Worm (Caenorhabditis elegans) whole organism, L4 larva: ENCODE measurements around the gene F15D4.5.
A peak's percentile ranks its signal among the peaks of the same experiment; 100 is the strongest.

ENCODE experiments used
- F10B5.3 ChIP-seq: sonication (generic microtip); optimal IDR thresholded peaks from 2 replicates; lab custom pipeline; 2016; ENCODE audit warnings: mild to moderate bottlenecking, missing genetic modification characterization, missing compliant biosample characterization
- F49E8.2 ChIP-seq: sonication (generic microtip); optimal IDR thresholded peaks from 2 replicates; lab custom pipeline; 2016; ENCODE audit warnings: missing compliant biosample characterization, mild to moderate bottlenecking, missing genetic modification characterization, borderline replicate concordance
- R02D3.7 ChIP-seq: fragments of 150-350 bp; sonication (generic microtip); optimal IDR thresholded peaks from 3 replicates; lab custom pipeline; 2014; ENCODE audit warnings: missing biosample characterization, missing genetic modification characterization
- T20F7.1 ChIP-seq: fragments of 200-800 bp; sonication (Bioruptor generic); optimal IDR thresholded peaks from 2 replicates; lab custom pipeline; 2018; ENCODE audit warnings: mild to moderate bottlenecking, missing genetic modification characterization, missing compliant biosample characterization
- Y105C5A.15 ChIP-seq: fragments of 200-800 bp; sonication (Bioruptor generic); IDR thresholded peaks from 2 replicates; pipeline ENCODE4 v1.3.6; 2022; ENCODE audit warnings: missing genetic modification characterization, missing compliant biosample characterization
- Y5F2A.4 ChIP-seq: fragments of 200-800 bp; sonication (Bioruptor generic); optimal IDR thresholded peaks from 2 replicates; lab custom pipeline; 2018; ENCODE audit warnings: mild to moderate bottlenecking, missing genetic modification characterization, missing compliant biosample characterization
- ZK337.2 ChIP-seq: fragments of 200-800 bp; sonication (Bioruptor generic); IDR thresholded peaks from 2 replicates; pipeline ENCODE4 v1.3.6; 2022; ENCODE audit warnings: missing genetic modification reagents, missing genetic modification characterization, missing compliant biosample characterization
- aha-1 ChIP-seq: fragments of 150-350 bp; peaks from one replicate; lab custom pipeline; 2014; ENCODE audit warnings: missing biosample characterization, missing genetic modification characterization
- arid-1 ChIP-seq: fragments of 200-800 bp; sonication (Bioruptor generic); conservative IDR thresholded peaks from 2 replicates; pipeline ENCODE4 v1.3.6; 2022; ENCODE audit warnings: missing genetic modification reagents, missing genetic modification characterization, missing compliant biosample characterization
- attf-4 ChIP-seq: sonication (generic microtip); optimal IDR thresholded peaks from 3 replicates; lab custom pipeline; 2017; ENCODE audit warnings: missing biosample characterization, missing genetic modification characterization
- ceh-20 ChIP-seq: fragments of 200-800 bp; sonication (Bioruptor generic); IDR thresholded peaks from 2 replicates; pipeline ENCODE4 v1.3.6; 2022; ENCODE audit warnings: missing genetic modification reagents, missing genetic modification characterization, missing compliant biosample characterization
- ceh-28 ChIP-seq: fragments of 150-350 bp; optimal IDR thresholded peaks from 2 replicates; lab custom pipeline; 2014; ENCODE audit warnings: missing biosample characterization, missing genetic modification reagents, missing genetic modification characterization
- ceh-62 ChIP-seq: sonication (generic microtip); optimal IDR thresholded peaks from 2 replicates; lab custom pipeline; 2017; ENCODE audit warnings: missing biosample characterization, missing genetic modification characterization
- cey-2 ChIP-seq: sonication (generic microtip); optimal IDR thresholded peaks from 3 replicates; lab custom pipeline; 2017; ENCODE audit warnings: missing genetic modification characterization, mild to moderate bottlenecking, missing compliant biosample characterization, antibody characterized with exemption, borderline replicate concordance; ENCODE audit not compliant: insufficient read depth
- daf-19 ChIP-seq: fragments of 200-800 bp; sonication (Bioruptor generic); conservative IDR thresholded peaks from 2 replicates; pipeline ENCODE4 v1.3.6; 2022; ENCODE audit warnings: missing genetic modification characterization, missing compliant biosample characterization
- daf-8 ChIP-seq: fragments of 200-800 bp; sonication (Bioruptor generic); IDR thresholded peaks from 2 replicates; pipeline ENCODE4 v1.3.6; 2022; ENCODE audit warnings: missing genetic modification characterization, missing compliant biosample characterization
- dmd-9 ChIP-seq: fragments of 200-800 bp; sonication (Bioruptor generic); IDR thresholded peaks from 2 replicates; pipeline ENCODE4 v1.3.6; 2022; ENCODE audit warnings: missing genetic modification reagents, missing genetic modification characterization, missing compliant biosample characterization
- dpl-1 ChIP-seq: fragments of 150-350 bp; optimal IDR thresholded peaks from 2 replicates; lab custom pipeline; 2014; ENCODE audit warnings: missing biosample characterization, missing genetic modification reagents, missing genetic modification characterization
- hlh-30 ChIP-seq: sonication (generic microtip); optimal IDR thresholded peaks from 2 replicates; lab custom pipeline; 2017; ENCODE audit warnings: antibody characterized with exemption, mild to moderate bottlenecking, missing genetic modification characterization, missing compliant biosample characterization; ENCODE audit not compliant: insufficient read depth
- lim-7 ChIP-seq: fragments of 200-800 bp; sonication (Bioruptor generic); IDR thresholded peaks from 2 replicates; pipeline ENCODE4 v1.3.6; 2022; ENCODE audit warnings: missing genetic modification characterization, missing compliant biosample characterization
- mdl-1 ChIP-seq, 2 experiments: fragments of 150-350 bp in 1 of 2; sonication (generic microtip) in 1 of 2; optimal IDR thresholded peaks; 2 replicates each; lab custom pipeline; 2014 to 2017; ENCODE audit warnings: missing biosample characterization in 2 of 2, missing genetic modification characterization in 2 of 2
- mdt-29 ChIP-seq: fragments of 200-800 bp; sonication (Bioruptor generic); IDR thresholded peaks from 2 replicates; pipeline ENCODE4 v1.3.6; 2022; ENCODE audit warnings: missing genetic modification reagents, missing genetic modification characterization, missing compliant biosample characterization
- mep-1 ChIP-seq: fragments of 150-350 bp; sonication (generic microtip); optimal IDR thresholded peaks from 3 replicates; lab custom pipeline; 2014; ENCODE audit warnings: missing biosample characterization, missing genetic modification characterization
- nhr-237 ChIP-seq: sonication (generic microtip); optimal IDR thresholded peaks from 2 replicates; lab custom pipeline; 2017; ENCODE audit warnings: missing biosample characterization, missing genetic modification characterization
- pha-4 ChIP-seq, 2 experiments: fragments of 150-350 bp in 1 of 2; fragments of 200-800 bp in 1 of 2; sonication (Bioruptor generic) in 1 of 2; IDR thresholded peaks in 1 of 2; optimal IDR thresholded peaks in 1 of 2; 2 replicates each; pipeline versions ENCODE4 v1.3.6 to Lab custom; 2014 to 2022; ENCODE audit warnings: missing genetic modification characterization in 2 of 2, missing genetic modification reagents in 2 of 2, missing biosample characterization in 1 of 2, missing compliant biosample characterization in 1 of 2
- pqm-1 ChIP-seq: sonication (generic microtip); optimal IDR thresholded peaks from 2 replicates; lab custom pipeline; 2017; ENCODE audit warnings: missing biosample characterization, missing genetic modification characterization
- sdz-12 ChIP-seq: fragments of 200-800 bp; sonication (Bioruptor generic); optimal IDR thresholded peaks from 2 replicates; lab custom pipeline; 2018; ENCODE audit warnings: mild to moderate bottlenecking, missing genetic modification characterization, missing compliant biosample characterization
- set-16 ChIP-seq: fragments of 200-800 bp; sonication (Bioruptor generic); IDR thresholded peaks from 2 replicates; pipeline ENCODE4 v1.3.6; 2022; ENCODE audit warnings: missing genetic modification reagents, missing genetic modification characterization, missing compliant biosample characterization
- skn-1 ChIP-seq: fragments of 150-350 bp; optimal IDR thresholded peaks from 2 replicates; lab custom pipeline; 2014; ENCODE audit warnings: missing biosample characterization, missing genetic modification characterization
- tra-1 ChIP-seq: fragments of 200-800 bp; sonication (Bioruptor generic); IDR thresholded peaks from 2 replicates; pipeline ENCODE4 v1.3.6; 2022; ENCODE audit warnings: missing genetic modification reagents, missing genetic modification characterization, missing compliant biosample characterization
- unc-62 ChIP-seq, 3 experiments: fragments of 150-350 bp in 1 of 3; sonication (generic microtip); optimal IDR thresholded peaks in 2 of 3; peaks in 1 of 3; 1 replicate in 1 of 3; 2 replicates in 2 of 3; lab custom pipeline; 2014 to 2017; ENCODE audit warnings: missing biosample characterization in 3 of 3, missing genetic modification characterization in 3 of 3, missing genetic modification reagents in 3 of 3, missing genotype in 1 of 3
- vab-7 ChIP-seq: fragments of 200-800 bp; sonication (Bioruptor generic); IDR thresholded peaks from 2 replicates; pipeline ENCODE4 v1.3.6; 2022; ENCODE audit warnings: missing genetic modification reagents, missing genetic modification characterization, missing compliant biosample characterization
- zag-1 ChIP-seq: fragments of 150-350 bp; optimal IDR thresholded peaks from 2 replicates; lab custom pipeline; 2014; ENCODE audit warnings: missing biosample characterization, missing genetic modification characterization
- zfp-2 ChIP-seq: sonication (generic microtip); optimal IDR thresholded peaks from 2 replicates; lab custom pipeline; 2016; ENCODE audit warnings: mild to moderate bottlenecking, missing genetic modification characterization, missing compliant biosample characterization
- zip-11 ChIP-seq: fragments of 200-800 bp; sonication (Bioruptor generic); IDR thresholded peaks from 2 replicates; pipeline ENCODE4 v1.3.6; 2022; ENCODE audit warnings: missing genetic modification characterization, missing compliant biosample characterization

F15D4.5 gene

ce11 chrII:13255291-13255690 lies 10.1 kb downstream of the F15D4.5 start:
- TF ChIP-seq unc-62 (GFP tag; optimal IDR thresholded peaks at IDR 0.05 in 1 of 2; lab: Kevin White, UChicago) = peak in 1 of 2 experiments; percentile 93
- TF ChIP-seq unc-62 (tag; optimal IDR thresholded peaks at IDR 0.05; lab: Kevin White, UChicago) = no peak
- no peak for TF ChIP-seq skn-1 (tag; lab: Kevin White, UChicago)

ce11 chrII:13260540-13260939 lies 15.4 kb downstream of the F15D4.5 start:
- TF ChIP-seq ceh-62 (tag; lab: Kevin White, UChicago) (no peak), lim-7 (no peak), F49E8.2 (tag; lab: Kevin White, UChicago) (peak; percentile 34), vab-7 (GFP tag; lab: Robert Waterston, UW) (no peak), nhr-237 (tag; lab: Kevin White, UChicago) (no peak), R02D3.7 (no peak), pqm-1 (tag; lab: Kevin White, UChicago) (no peak), mdl-1 (tag; optimal IDR thresholded peaks at IDR 0.05; lab: Kevin White, UChicago) (no peak), dmd-9 (no peak)

DNA sequence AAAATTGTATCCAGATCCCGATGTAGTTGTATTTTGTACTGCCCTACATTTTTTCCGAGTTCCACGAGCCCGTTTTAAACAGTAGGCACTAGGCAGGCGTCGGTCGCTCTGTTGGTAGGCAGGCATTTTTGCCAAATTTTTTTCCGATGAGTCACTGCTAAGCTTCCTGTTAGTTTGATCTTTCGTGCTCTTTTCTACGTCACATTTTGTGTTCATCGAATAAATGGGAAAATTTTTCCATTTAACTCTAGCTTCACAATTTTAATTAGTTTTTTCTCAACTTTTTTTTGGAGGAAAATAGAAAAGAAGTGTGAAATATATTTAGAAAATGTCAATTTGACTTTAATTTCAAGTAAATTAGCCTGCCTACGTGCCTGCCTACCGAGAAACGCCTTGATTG lies 22.1 kb downstream of the F15D4.5 start:
- TF ChIP-seq ceh-20 = no peak
- peak in 1 of 2 experiments; percentile 91 for TF ChIP-seq unc-62 (GFP tag; optimal IDR thresholded peaks at IDR 0.05 in 1 of 2; lab: Kevin White, UChicago)
- no peak for TF ChIP-seq unc-62 (tag; optimal IDR thresholded peaks at IDR 0.05; lab: Kevin White, UChicago)

DNA sequence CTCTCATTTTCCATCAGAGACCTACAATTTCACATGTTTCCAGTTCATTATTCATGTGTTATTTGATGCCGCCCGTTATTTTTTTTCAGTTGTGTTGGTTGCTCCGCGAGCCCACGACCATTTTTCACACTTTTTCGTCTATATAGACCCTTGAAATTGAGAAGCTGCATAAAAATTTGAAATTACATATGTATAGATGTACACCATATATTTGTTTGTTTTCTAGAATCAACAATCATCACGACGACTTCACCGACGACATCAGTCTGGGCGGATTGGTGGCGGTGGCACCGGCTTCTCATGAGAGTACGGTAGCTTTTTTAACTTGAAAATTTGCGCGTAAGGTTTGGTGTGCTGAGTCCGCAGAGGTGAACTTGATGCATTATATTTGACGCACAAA lies 25.6 kb downstream of the F15D4.5 start, which contains the start of gene Y48C3A.5:
Y48C3A.5 (plus strand) TSS at position 301 of the 400 bp plus-strand sequence.
- TF ChIP-seq unc-62 (GFP tag; optimal IDR thresholded peaks at IDR 0.05 in 1 of 2; lab: Kevin White, UChicago) = peak in 1 of 2 experiments; percentile 38
- TF ChIP-seq unc-62 (tag; optimal IDR thresholded peaks at IDR 0.05; lab: Kevin White, UChicago) = no peak
- TF ChIP-seq aha-1 = no peak
- TF ChIP-seq, all 104 proteins: peak for 1

- TF ChIP-seq unc-62 (GFP tag; optimal IDR thresholded peaks at IDR 0.05 in 1 of 2; lab: Kevin White, UChicago) (peak in 1 of 2 experiments; percentile 91), unc-62 (tag; optimal IDR thresholded peaks at IDR 0.05; lab: Kevin White, UChicago) (no peak), sdz-12 (GFP tag; lab: Kevin White, UChicago) (no peak)
These were observed 33.0 kb downstream of the F15D4.5 start for ce11 chrII:13278214-13278613.

- TF ChIP-seq aha-1 (peak; percentile 93), ZK337.2 (0 out of 2 replicates have a peak, but pooled peaks have one; percentile 21), cey-2 (no peak)
These were observed 33.5 kb downstream of the F15D4.5 start for ce11 chrII:13278716-13279115.

DNA sequence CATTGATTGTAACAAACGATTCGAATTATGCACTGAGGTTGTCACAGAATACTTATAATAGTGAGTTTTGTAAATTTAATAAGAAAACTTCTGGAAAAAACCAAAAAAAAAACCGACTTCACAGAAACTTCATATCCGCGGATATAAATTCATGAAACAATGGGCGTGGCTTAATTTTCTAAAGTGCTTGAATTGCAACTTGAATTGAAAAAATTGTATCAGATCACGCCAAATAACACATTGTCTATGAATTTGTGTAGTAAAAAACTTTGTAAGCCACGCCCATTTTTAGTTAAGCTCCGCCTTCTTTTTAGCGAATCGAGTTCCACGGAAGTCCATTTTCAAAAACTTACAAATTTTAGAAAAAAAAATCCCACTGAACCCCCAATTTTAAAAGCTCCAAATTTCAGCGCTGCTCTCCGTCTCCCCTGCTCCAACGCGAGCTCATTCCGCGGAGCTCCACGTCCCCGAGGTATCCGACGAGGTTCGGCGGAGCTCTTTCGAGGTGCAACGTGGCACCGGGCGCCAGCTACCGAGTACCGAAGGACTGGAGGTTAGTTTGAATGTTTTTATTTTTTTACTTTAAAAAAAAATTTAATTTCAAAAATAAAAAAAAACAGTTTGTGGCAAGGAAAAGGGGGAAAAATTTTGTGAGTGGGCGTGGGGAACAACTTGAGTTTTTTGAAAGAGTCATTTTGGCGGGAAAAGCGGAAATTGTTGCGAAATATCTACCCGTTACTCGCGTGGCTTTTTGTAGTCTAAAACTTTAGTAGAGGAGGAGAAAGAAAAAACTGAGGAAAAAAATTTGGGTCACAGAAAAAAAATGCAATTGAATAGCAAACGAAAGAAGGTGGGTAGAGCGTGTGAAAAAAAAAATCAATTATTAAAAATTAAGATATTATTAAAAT lies 34.3 kb downstream of the F15D4.5 start:
- no peak for TF ChIP-seq zag-1 (tag; lab: Kevin White, UChicago)
- peak; percentile 26 for TF ChIP-seq hlh-30
- no peak for TF ChIP-seq zip-11
- no peak for TF ChIP-seq T20F7.1
- peak; percentile 94 for TF ChIP-seq set-16 (GFP tag; lab: Robert Waterston, UW)
- TF ChIP-seq mep-1 (tag; lab: Kevin White, UChicago) = peak; percentile 8
- TF ChIP-seq Y5F2A.4 (GFP tag; lab: Kevin White, UChicago) = no peak
- TF ChIP-seq F10B5.3 (tag; lab: Kevin White, UChicago) = no peak
- no peak for TF ChIP-seq zfp-2 (tag; lab: Kevin White, UChicago)
- no peak for TF ChIP-seq attf-4 (tag; lab: Kevin White, UChicago)
- TF ChIP-seq skn-1 (tag; lab: Kevin White, UChicago) = no peak
- TF ChIP-seq daf-8 (GFP tag; lab: Robert Waterston, UW) = no peak
- TF ChIP-seq tra-1 (GFP tag; lab: Robert Waterston, UW) = no peak
- no peak for TF ChIP-seq lim-7
- TF ChIP-seq arid-1 (GFP tag; lab: Robert Waterston, UW) = no peak
- peak; percentile 38; the same call in 1 of the 2 replicates for TF ChIP-seq pha-4 (GFP tag; IDR thresholded peaks at IDR 0.05; lab: Robert Waterston, UW)
- TF ChIP-seq pha-4 (tag; optimal IDR thresholded peaks at IDR 0.05; lab: Kevin White, UChicago) = no peak
- no peak for TF ChIP-seq ceh-28 (tag; lab: Kevin White, UChicago)
- no peak for TF ChIP-seq daf-19 (GFP tag; lab: Robert Waterston, UW)
- no peak for TF ChIP-seq Y105C5A.15
- peak in 1 of 2 experiments; percentile 86 for TF ChIP-seq unc-62 (GFP tag; optimal IDR thresholded peaks at IDR 0.05 in 1 of 2; lab: Kevin White, UChicago)
- TF ChIP-seq unc-62 (tag; optimal IDR thresholded peaks at IDR 0.05; lab: Kevin White, UChicago) = no peak
- peak; percentile 35 for TF ChIP-seq dpl-1
- peak; percentile 51; the same call in 1 of the 2 replicates for TF ChIP-seq mdt-29 (GFP tag; lab: Robert Waterston, UW)
